Worm (Caenorhabditis elegans): Measurements from ENCODE around the gene oac-3.
A peak's percentile ranks its signal among the peaks of the same experiment; 100 is the strongest.

Gene oac-3

DNA sequence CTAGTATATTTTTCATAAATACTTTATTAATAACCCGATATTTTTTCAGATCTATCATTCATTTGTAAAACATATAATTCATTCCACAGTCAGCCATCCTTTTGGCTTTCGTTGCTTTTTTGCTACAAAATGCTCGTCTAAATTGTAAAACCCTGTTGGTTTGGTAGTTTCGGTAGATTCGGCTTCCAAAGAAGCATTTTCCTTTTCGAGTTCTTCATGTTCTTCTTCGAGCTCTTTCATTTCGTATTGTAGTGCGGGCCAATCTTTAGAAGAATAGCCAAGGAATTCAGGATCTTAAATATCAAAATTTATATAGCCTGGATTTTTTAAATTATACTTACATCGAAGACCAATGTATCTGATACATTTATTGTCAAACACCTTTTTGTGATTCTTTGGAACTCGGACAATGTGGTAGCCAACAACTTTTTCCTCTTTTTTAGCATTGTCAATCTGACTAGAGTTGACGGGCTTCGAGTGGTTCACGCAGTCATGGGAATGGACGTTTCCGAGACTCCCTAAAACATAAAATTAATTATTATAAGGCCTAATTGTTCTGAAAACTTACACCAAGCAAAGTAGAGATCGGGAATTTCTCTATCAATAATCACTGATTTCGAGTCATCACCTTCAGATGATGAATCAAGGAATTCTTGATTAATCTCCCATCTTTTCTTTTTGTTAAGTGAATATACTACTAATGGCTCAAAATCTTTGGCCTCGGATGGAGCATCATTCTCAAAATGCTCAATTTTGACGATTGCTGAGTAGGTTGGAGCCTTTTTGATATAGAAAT is 9.0 kb downstream of the oac-3 start:
- TF ChIP-seq dao-5 (tag; optimal IDR thresholded peaks at IDR 0.05) (no peak), W03F9.2 (tag; optimal IDR thresholded peaks at IDR 0.05) (no peak), him-1 (tag; optimal IDR thresholded peaks at IDR 0.05) (no peak)

DNA sequence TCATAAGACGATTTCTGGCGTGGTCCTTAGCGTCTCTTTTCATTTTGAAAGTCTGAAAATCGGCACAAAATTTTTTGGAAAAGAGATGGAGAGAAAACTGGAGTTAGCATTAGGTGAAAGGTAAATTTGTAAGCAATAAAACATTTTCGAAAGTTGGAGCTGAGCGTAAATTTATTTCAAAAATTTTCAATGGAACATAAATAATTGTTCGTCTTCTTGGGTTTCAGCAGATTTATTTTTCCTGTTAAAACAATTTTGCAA is 9.5 kb downstream of the oac-3 start, which contains the start of gene C06B3.6:
Gene C06B3.6 (minus strand): TSS at position 52 of the 261 bp plus-strand sequence.
- TF ChIP-seq him-1 (tag; optimal IDR thresholded peaks at IDR 0.05), result no peak

DNA sequence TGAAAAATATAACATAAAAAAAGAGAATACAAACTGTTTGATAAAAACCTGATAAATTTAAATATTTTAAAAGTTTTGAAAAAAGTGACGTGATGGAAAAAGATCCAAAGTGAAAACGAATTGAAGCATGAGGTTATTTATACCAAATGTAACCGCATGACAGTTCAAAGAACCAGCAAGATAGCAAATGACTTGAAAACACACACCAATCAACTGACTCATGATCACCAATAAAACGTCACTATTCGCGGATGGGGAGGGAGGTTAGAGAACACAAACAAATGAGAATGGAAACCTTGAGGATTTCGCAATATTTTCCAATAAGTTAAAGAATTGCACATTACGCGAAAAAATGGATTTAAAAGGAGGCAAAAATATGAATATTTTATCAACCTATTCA is 10.1 kb downstream of the oac-3 start, which contains the start of gene C06B3.7:
Gene C06B3.7 (plus strand): TSS at position 287 of the 400 bp plus-strand sequence.
- TF ChIP-seq dao-5 (tag; optimal IDR thresholded peaks at IDR 0.05), result no peak
- TF ChIP-seq W03F9.2 (tag; optimal IDR thresholded peaks at IDR 0.05), result peak; percentile 73

DNA sequence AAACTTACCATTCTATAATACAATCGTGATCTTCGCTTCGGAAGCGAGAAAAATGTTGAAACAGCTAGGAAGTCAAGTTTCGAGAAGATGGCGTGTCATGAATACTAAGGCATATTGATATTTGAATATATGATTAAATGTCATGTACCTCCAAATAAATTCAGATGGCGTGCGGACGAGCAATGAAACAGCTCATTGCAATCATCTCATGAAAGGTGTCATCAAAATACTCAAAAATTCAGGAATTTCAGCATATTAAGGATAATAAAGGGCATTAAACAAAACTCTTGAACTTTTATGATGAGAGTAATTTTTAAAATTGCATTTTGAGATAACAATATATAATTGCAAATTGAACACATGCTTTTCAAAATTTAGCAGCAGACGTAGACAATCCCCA is 16.1 kb downstream of the oac-3 start, which contains the start of gene gcy-32:
Gene gcy-32 (minus strand): TSS at position 101 of the 400 bp plus-strand sequence.
- no peak for TF ChIP-seq dao-5 (tag; optimal IDR thresholded peaks at IDR 0.05)
- no peak for TF ChIP-seq him-1 (tag; optimal IDR thresholded peaks at IDR 0.05)
- no peak for TF ChIP-seq W03F9.2 (tag; optimal IDR thresholded peaks at IDR 0.05)

DNA sequence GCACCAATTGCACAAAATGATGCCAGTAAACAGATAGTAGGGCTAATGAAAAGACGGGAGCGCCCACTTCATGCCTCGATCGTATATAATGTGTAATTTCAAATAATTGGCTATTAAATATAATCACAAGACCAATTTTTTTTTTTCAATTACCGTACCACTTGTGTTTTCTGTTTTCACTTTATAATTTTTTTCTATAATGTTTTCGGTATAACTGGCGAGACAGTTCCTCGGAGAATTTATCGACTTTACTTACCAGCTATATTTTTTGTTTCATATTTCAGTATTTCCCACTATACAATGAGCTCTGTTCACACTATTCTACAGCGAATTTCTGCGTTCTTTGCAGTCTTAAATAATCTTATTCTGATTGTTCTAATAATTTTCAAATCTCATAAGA is 16.9 kb downstream of the oac-3 start, which contains the start of gene str-252:
Gene str-252 (plus strand): TSS at position 301 of the 400 bp plus-strand sequence.
- TF ChIP-seq him-1 (tag; optimal IDR thresholded peaks at IDR 0.05) (no peak), W03F9.2 (tag; optimal IDR thresholded peaks at IDR 0.05) (no peak), dao-5 (tag; optimal IDR thresholded peaks at IDR 0.05) (no peak)

DNA sequence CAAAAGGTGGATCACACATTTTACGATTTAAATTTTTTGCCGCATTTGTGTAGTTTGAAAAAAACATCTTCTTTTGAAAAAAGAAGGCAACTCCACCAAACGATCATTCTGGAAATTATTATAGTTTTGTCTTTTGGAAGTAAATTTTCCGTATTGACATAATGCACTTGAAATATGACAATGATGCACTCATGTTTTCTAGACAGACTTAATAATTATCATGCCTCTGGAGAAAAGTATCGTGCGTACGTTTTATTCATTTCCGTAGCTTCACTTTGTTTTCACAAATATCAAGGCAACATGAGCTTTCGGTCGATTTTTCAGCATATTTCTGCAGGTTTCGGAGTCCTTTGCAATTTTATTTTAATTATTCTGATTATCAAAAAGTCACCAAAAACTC is 19.0 kb downstream of the oac-3 start, which contains the start of gene str-250:
Gene str-250 (plus strand): TSS at position 301 of the 400 bp plus-strand sequence.
- TF ChIP-seq dao-5 (tag; optimal IDR thresholded peaks at IDR 0.05), result no peak

DNA sequence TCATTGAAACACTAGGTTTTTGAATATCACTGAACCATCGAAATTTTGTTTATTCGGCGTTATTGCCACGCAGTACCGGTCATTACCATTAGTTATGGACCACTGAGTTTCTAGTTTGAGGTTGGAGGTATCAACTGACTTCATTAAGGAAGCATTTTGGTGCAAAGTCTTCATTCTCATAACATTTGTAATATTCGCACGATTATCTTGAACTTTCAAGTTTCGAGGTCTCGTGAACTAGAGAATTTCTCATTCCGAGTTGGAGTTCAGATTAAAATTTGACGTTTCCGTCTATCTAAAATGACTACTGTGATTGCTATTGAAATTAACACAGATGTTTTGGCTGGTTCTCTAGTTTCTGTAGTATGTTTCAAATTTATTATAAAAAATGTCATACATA is 21.4 kb downstream of the oac-3 start, which contains the start of gene srx-42:
Gene srx-42 (plus strand): TSS at position 301 of the 400 bp plus-strand sequence.
- TF ChIP-seq dao-5 (tag; optimal IDR thresholded peaks at IDR 0.05) (no peak), him-1 (tag; optimal IDR thresholded peaks at IDR 0.05) (no peak), W03F9.2 (tag; optimal IDR thresholded peaks at IDR 0.05) (no peak)

DNA sequence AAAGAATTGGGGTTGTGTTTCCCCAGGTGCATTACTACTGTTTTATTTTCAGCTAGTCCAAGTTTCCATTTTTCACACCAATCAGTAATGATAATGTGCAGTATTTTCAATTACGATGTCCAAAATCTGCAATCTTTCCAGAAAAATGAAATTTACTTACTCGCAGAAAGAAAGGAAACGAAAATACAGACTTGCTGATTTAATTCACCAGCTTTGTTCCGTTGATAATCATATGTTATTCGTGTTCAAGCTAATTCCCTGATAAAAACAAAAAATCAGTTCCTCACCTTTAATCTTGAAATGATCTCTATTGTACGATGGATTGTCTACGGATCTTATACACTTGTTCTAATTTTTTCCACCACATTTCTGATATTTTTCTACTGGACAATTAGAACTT is 24.5 kb downstream of the oac-3 start, which contains the start of gene srxa-11:
Gene srxa-11 (plus strand): TSS at position 301 of the 400 bp plus-strand sequence.
- TF ChIP-seq dao-5 (tag; optimal IDR thresholded peaks at IDR 0.05) (no peak), him-1 (tag; optimal IDR thresholded peaks at IDR 0.05) (no peak), W03F9.2 (tag; optimal IDR thresholded peaks at IDR 0.05) (no peak)

DNA sequence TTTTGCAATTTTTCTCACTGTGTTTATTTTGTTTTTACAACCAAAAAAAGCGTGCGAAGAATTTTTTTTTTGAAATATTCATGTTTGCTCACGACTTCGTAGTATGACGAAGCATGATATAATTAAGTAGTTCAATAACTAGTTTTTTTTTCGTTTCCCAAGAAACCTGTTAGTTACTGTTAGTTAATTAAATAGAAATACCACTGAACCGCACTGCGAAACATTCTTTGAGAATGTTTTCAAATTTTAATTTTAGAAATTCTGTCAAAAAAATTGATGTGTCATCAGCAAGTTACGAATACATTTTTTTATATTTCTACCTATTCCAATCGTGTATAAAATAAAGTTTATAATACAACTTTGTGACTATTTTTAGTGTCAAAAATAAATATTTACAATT is 27.1 kb downstream of the oac-3 start, which contains the start of gene srxa-12:
Gene srxa-12 (plus strand): TSS at position 301 of the 400 bp plus-strand sequence.
- no peak for TF ChIP-seq him-1 (tag; optimal IDR thresholded peaks at IDR 0.05)
- TF ChIP-seq dao-5 (tag; optimal IDR thresholded peaks at IDR 0.05), result no peak

DNA sequence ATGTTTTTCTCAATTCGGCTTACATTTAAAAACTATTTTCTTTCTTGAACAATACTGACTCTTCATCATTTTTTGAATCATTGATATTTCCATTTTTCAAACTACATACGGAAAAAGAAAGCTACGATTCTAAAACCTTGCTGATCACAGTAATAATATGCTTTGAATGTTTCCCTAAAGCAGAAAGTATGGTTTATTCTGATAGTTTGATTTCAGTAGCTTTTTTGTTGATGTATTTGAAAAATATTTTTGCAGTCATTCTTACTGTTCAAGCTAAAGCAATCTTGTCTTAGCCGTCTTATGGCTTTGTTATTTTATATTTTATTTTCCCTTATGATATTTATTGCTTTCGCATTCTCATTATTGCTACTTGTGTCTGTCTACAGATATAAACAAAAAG is 30.2 kb downstream of the oac-3 start, which contains the start of gene srxa-13:
Gene srxa-13 (plus strand): TSS at position 301 of the 400 bp plus-strand sequence.
- TF ChIP-seq W03F9.2 (tag; optimal IDR thresholded peaks at IDR 0.05) (no peak), dao-5 (tag; optimal IDR thresholded peaks at IDR 0.05) (no peak), him-1 (tag; optimal IDR thresholded peaks at IDR 0.05) (no peak)

DNA sequence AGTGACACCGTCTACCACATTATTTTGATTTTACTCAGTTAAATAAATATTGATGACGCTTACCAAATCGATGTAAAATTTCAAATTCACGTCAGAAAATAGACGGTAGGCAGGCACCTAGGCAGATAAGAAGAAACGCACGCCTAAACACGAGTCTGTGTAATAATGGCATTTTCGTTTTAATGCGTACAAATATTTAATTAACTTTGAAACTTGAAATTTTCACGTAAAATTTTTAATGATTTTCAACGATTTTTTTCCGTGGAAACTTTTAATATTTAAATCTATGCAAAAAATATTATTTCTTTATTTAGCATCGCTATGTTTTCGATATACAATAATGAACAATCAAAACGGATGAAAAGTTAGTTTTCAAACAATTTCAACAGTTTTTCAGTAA is 31.9 kb downstream of the oac-3 start, which contains the start of gene C06B3.16:
Gene C06B3.16 (plus strand): TSS at position 301 of the 400 bp plus-strand sequence.
- TF ChIP-seq W03F9.2 (tag; optimal IDR thresholded peaks at IDR 0.05) (no peak), him-1 (tag; optimal IDR thresholded peaks at IDR 0.05) (no peak), dao-5 (tag; optimal IDR thresholded peaks at IDR 0.05) (no peak)

DNA sequence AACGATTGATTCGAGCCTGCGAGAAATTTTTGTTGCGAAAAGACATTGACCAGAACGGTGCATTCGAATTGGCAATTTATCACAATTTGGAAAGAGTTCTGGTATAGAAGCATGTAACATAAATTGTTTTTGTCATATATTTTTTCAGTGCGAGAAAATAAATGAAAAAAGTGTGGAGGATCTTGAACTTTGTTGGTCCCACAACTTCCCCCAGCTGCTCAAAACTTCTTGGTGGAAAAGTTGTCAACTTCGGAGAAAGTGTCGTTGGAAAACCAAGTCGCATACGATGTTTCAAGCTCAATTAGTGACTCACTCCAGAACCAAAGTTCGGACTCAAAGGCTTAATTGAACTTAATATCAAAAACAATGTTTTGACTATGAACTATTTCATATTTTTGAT is 32.6 kb downstream of the oac-3 start:
- TF ChIP-seq W03F9.2 (tag; optimal IDR thresholded peaks at IDR 0.05) (no peak), dao-5 (tag; optimal IDR thresholded peaks at IDR 0.05) (no peak), him-1 (tag; optimal IDR thresholded peaks at IDR 0.05) (no peak)

DNA sequence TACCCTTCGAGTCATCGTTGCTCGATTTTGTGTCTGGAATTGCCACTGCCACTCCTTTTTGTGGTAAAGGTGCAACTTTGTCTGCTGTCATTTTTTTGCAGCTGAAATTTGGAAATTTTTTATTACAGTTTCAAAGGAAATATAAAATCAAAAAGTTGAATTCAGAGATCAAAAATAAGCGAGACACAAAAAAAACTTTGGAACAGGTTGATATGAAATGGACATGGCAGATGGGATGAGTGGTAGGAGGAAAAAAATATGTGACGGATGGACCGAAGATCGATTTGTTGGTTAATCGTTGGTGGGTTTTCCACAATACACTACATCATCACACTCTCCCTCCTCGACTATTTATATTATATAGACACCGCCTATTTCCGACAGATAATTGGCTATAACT is 35.2 kb downstream of the oac-3 start, which contains the start of gene R10D12.1:
Gene R10D12.1 (minus strand): TSS at position 101 of the 400 bp plus-strand sequence.
- TF ChIP-seq W03F9.2 (tag; optimal IDR thresholded peaks at IDR 0.05) (no peak), dao-5 (tag; optimal IDR thresholded peaks at IDR 0.05) (no peak), him-1 (tag; optimal IDR thresholded peaks at IDR 0.05) (no peak)

DNA sequence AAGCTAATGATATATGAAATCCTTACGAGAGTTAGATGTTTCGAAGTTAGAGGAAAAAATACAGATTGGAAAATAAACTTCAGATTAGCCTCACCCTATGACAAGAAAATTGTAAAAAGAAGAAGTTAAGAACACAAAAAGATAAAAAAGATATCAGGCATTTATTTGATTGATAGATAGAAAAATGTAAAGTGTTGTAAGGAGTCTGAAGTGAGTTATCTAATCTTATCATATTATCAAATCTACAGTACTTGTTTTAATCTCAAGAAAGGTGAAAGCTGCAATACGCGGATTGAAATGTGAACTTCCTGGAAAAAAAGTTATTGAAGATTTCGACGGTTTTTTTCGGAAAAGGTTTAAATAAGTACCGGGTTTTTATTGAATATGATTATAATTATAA is 36.1 kb downstream of the oac-3 start:
- TF ChIP-seq him-1 (tag; optimal IDR thresholded peaks at IDR 0.05) (no peak), dao-5 (tag; optimal IDR thresholded peaks at IDR 0.05) (no peak), W03F9.2 (tag; optimal IDR thresholded peaks at IDR 0.05) (no peak)
